Worm (Caenorhabditis elegans) whole organism, L1 larva: Measurements from ENCODE around the gene F02C12.2.

ENCODE experiments used
- egl-27 ChIP-seq, 2 experiments: fragments of 150-350 bp in 1 of 2; sonication (generic microtip); optimal IDR thresholded peaks; 3 replicates each; lab custom pipeline; 2017 to 2018; ENCODE audit warnings: missing biosample characterization in 2 of 2, missing genetic modification characterization in 2 of 2, missing genetic modification reagents in 2 of 2
- lin-13 ChIP-seq: fragments of 150-350 bp; optimal IDR thresholded peaks from 2 replicates; lab custom pipeline; 2014; ENCODE audit warnings: missing biosample characterization, missing genetic modification reagents, missing genetic modification characterization
- lin-39 ChIP-seq: fragments of 150-350 bp; optimal IDR thresholded peaks from 2 replicates; lab custom pipeline; 2014; ENCODE audit warnings: missing biosample characterization, missing genetic modification reagents, missing genetic modification characterization
- snpc-4 ChIP-seq: fragments of 150-350 bp; optimal IDR thresholded peaks from 2 replicates; lab custom pipeline; 2014; ENCODE audit warnings: missing biosample characterization, missing genetic modification characterization
- zag-1 ChIP-seq: fragments of 150-350 bp; optimal IDR thresholded peaks from 2 replicates; lab custom pipeline; 2014; ENCODE audit warnings: missing biosample characterization, missing genetic modification characterization
- ztf-11 ChIP-seq, 2 experiments: sonication (generic microtip); optimal IDR thresholded peaks; 2 replicates each; lab custom pipeline; 2016 to 2017; ENCODE audit warnings: missing genetic modification characterization in 2 of 2, missing biosample characterization in 1 of 2, missing compliant biosample characterization in 1 of 2

DNA sequence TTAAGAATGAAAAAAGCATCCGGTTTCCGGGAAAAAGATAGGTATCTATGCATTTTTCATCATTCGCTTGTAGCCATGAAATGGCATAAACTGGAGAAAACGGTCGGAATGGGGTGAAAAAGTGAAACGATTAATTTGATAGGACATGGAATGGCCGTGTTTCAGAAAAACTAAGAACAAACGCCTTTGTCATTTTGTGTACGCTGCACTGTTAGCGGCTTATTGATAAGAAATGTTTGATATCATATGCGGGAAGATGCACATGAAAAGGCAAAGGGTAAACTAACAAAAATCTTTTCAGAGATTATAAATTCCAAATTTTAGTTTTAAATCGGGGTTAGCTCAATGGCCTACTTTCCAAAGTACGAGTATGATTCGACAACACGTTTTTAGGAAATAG, 21.9 kb upstream of the F02C12.2 start:
- TF ChIP-seq snpc-4 (tag; lab: Kevin White, UChicago) (no peak), ztf-11 (tag; optimal IDR thresholded peaks at IDR 0.05; lab: Kevin White, UChicago) (no peak), lin-39 (no peak), lin-13 (GFP tag; lab: Kevin White, UChicago) (no peak), egl-27 (tag; optimal IDR thresholded peaks at IDR 0.05; lab: Kevin White, UChicago) (no peak), zag-1 (no peak)
